Worm (Caenorhabditis elegans) whole organism, mixed stage, embryonic: Measurements from ENCODE around the gene lido-11.

ENCODE experiments used
- ces-1 ChIP-seq: fragments of 150-350 bp; optimal IDR thresholded peaks from 2 replicates; lab custom pipeline; 2014; ENCODE audit warnings: missing biosample characterization, missing genetic modification reagents, missing genetic modification characterization
- elt-1 ChIP-seq: sonication (generic microtip); optimal IDR thresholded peaks from 2 replicates; lab custom pipeline; 2017; ENCODE audit warnings: missing genetic modification characterization, mild to moderate bottlenecking, missing compliant biosample characterization, antibody characterized with exemption, moderate library complexity, borderline replicate concordance; ENCODE audit not compliant: insufficient read depth
- ham-2 ChIP-seq: fragments of 200-800 bp; sonication (Bioruptor generic); optimal IDR thresholded peaks from 2 replicates; lab custom pipeline; 2018; ENCODE audit warnings: mild to moderate bottlenecking, missing genetic modification characterization, missing compliant biosample characterization
- lin-32 ChIP-seq: fragments of 200-800 bp; sonication (Bioruptor generic); optimal IDR thresholded peaks from 2 replicates; lab custom pipeline; 2018; ENCODE audit warnings: mild to moderate bottlenecking, missing genetic modification characterization, missing compliant biosample characterization
- lsy-2 ChIP-seq: fragments of 150-350 bp; optimal IDR thresholded peaks from 2 replicates; lab custom pipeline; 2014; ENCODE audit warnings: missing biosample characterization, missing genetic modification characterization
- mep-1 ChIP-seq: fragments of 150-350 bp; optimal IDR thresholded peaks from 2 replicates; lab custom pipeline; 2017; ENCODE audit warnings: missing biosample characterization, missing genetic modification reagents, missing genetic modification characterization, inconsistent platforms
- nhr-76 ChIP-seq: sonication (generic microtip); optimal IDR thresholded peaks from 2 replicates; lab custom pipeline; 2017; ENCODE audit warnings: missing biosample characterization, missing genetic modification characterization
- pha-4 ChIP-seq: fragments of 150-350 bp; optimal IDR thresholded peaks from 2 replicates; lab custom pipeline; 2018; ENCODE audit warnings: missing biosample characterization, missing genetic modification reagents, missing genetic modification characterization
- unc-120 ChIP-seq: sonication (generic microtip); optimal IDR thresholded peaks from 2 replicates; lab custom pipeline; 2017; ENCODE audit warnings: missing genetic modification characterization, missing compliant biosample characterization; ENCODE audit not compliant: poor library complexity, severe bottlenecking
- unc-62 ChIP-seq: fragments of 150-350 bp; optimal IDR thresholded peaks from 2 replicates; lab custom pipeline; 2014; ENCODE audit warnings: missing biosample characterization, missing genetic modification reagents, missing genetic modification characterization
- ztf-11 ChIP-seq: fragments of 150-350 bp; optimal IDR thresholded peaks from 2 replicates; lab custom pipeline; 2014; ENCODE audit warnings: missing biosample characterization, missing genetic modification characterization

ce11 chrII:3051332-3051731 is 47.6 kb downstream of the lido-11 start:
- TF ChIP-seq ham-2 (GFP tag; lab: Kevin White, UChicago) = no peak
- no peak for TF ChIP-seq unc-62
- no peak for TF ChIP-seq mep-1 (tag; lab: Kevin White, UChicago)
- no peak for TF ChIP-seq ztf-11
- TF ChIP-seq unc-120 (tag; lab: Kevin White, UChicago) = no peak
- no peak for TF ChIP-seq elt-1 (tag; lab: Kevin White, UChicago)
- TF ChIP-seq lsy-2 (tag; lab: Kevin White, UChicago) = no peak
- no peak for TF ChIP-seq ces-1 (GFP tag; lab: Kevin White, UChicago)
- no peak for TF ChIP-seq pha-4
- no peak for TF ChIP-seq nhr-76 (tag; lab: Kevin White, UChicago)
- TF ChIP-seq lin-32 = no peak
